Worm (Caenorhabditis elegans) whole organism, L2 larva: ENCODE measurements around the gene T11B7.5.

ENCODE experiments used
- C34F6.9 ChIP-seq: fragments of 150-350 bp; optimal IDR thresholded peaks from 2 replicates; lab custom pipeline; 2014; ENCODE audit warnings: missing biosample characterization, missing genetic modification characterization
- F13H6.1 ChIP-seq: sonication (generic microtip); optimal IDR thresholded peaks from 2 replicates; lab custom pipeline; 2016; ENCODE audit warnings: missing genetic modification characterization, missing compliant biosample characterization
- R02D3.7 ChIP-seq: fragments of 150-350 bp; optimal IDR thresholded peaks from 2 replicates; lab custom pipeline; 2014; ENCODE audit warnings: missing biosample characterization, missing genetic modification characterization
- Y55F3AM.14 ChIP-seq: fragments of 200-800 bp; sonication (Bioruptor generic); optimal IDR thresholded peaks from 2 replicates; lab custom pipeline; 2018; ENCODE audit warnings: mild to moderate bottlenecking, missing genetic modification characterization, missing compliant biosample characterization
- ZK546.5 ChIP-seq: sonication (generic microtip); optimal IDR thresholded peaks from 2 replicates; lab custom pipeline; 2017; ENCODE audit warnings: missing biosample characterization, missing genetic modification characterization
- alr-1 ChIP-seq: fragments of 150-350 bp; optimal IDR thresholded peaks from 2 replicates; lab custom pipeline; 2014; ENCODE audit warnings: missing biosample characterization, missing genetic modification characterization
- aly-2 ChIP-seq: fragments of 150-350 bp; optimal IDR thresholded peaks from 2 replicates; lab custom pipeline; 2014; ENCODE audit warnings: missing biosample characterization, missing genetic modification characterization
- ama-1 ChIP-seq: fragments of 150-350 bp; optimal IDR thresholded peaks from 2 replicates; lab custom pipeline; 2018; ENCODE audit warnings: inconsistent platforms
- blmp-1 ChIP-seq: sonication (generic microtip); optimal IDR thresholded peaks from 2 replicates; lab custom pipeline; 2017; ENCODE audit warnings: missing genetic modification characterization, mild to moderate bottlenecking, missing compliant biosample characterization, antibody characterized with exemption, moderate library complexity; ENCODE audit not compliant: insufficient read depth
- ceh-16 ChIP-seq: fragments of 150-350 bp; optimal IDR thresholded peaks from 2 replicates; lab custom pipeline; 2014; ENCODE audit warnings: missing biosample characterization, missing genetic modification characterization
- ceh-82 ChIP-seq: fragments of 150-350 bp; optimal IDR thresholded peaks from 2 replicates; lab custom pipeline; 2014; ENCODE audit warnings: missing biosample characterization, missing genetic modification characterization
- crh-2 ChIP-seq: sonication (generic microtip); optimal IDR thresholded peaks from 2 replicates; lab custom pipeline; 2017; ENCODE audit warnings: missing biosample characterization, missing genetic modification characterization
- dmd-4 ChIP-seq: sonication (generic microtip); optimal IDR thresholded peaks from 2 replicates; lab custom pipeline; 2017; ENCODE audit warnings: missing biosample characterization, missing genetic modification characterization
- egl-27 ChIP-seq: sonication (generic microtip); optimal IDR thresholded peaks from 3 replicates; lab custom pipeline; 2017; ENCODE audit warnings: missing biosample characterization, missing genetic modification reagents, missing genetic modification characterization
- elt-1 ChIP-seq: fragments of 150-350 bp; optimal IDR thresholded peaks from 2 replicates; lab custom pipeline; 2014; ENCODE audit warnings: missing biosample characterization, missing genetic modification characterization
- elt-3 ChIP-seq: sonication (generic microtip); optimal IDR thresholded peaks from 2 replicates; lab custom pipeline; 2017; ENCODE audit warnings: missing biosample characterization, missing genetic modification characterization
- fos-1 ChIP-seq: fragments of 150-350 bp; optimal IDR thresholded peaks from 2 replicates; lab custom pipeline; 2014; ENCODE audit warnings: missing biosample characterization, missing genetic modification characterization
- gmeb-1 ChIP-seq: fragments of 150-350 bp; optimal IDR thresholded peaks from 2 replicates; lab custom pipeline; 2014; ENCODE audit warnings: missing biosample characterization, missing genetic modification characterization
- lin-11 ChIP-seq: fragments of 150-350 bp; sonication (generic microtip); optimal IDR thresholded peaks from 2 replicates; lab custom pipeline; 2014; ENCODE audit warnings: missing biosample characterization, missing genetic modification characterization, inconsistent platforms, mixed read lengths
- lin-13 ChIP-seq: fragments of 150-350 bp; optimal IDR thresholded peaks from 2 replicates; lab custom pipeline; 2014; ENCODE audit warnings: missing biosample characterization, missing genetic modification reagents, missing genetic modification characterization
- lin-39 ChIP-seq: fragments of 150-350 bp; optimal IDR thresholded peaks from 2 replicates; lab custom pipeline; 2014; ENCODE audit warnings: missing biosample characterization, missing genetic modification reagents, missing genetic modification characterization
- lsy-2 ChIP-seq, 2 experiments: fragments of 150-350 bp in 1 of 2; sonication (generic microtip) in 1 of 2; optimal IDR thresholded peaks; 2 replicates each; lab custom pipeline; 2014 to 2017; ENCODE audit warnings: missing biosample characterization in 2 of 2, missing genetic modification characterization in 2 of 2
- mab-5 ChIP-seq: fragments of 150-350 bp; optimal IDR thresholded peaks from 2 replicates; lab custom pipeline; 2014; ENCODE audit warnings: missing biosample characterization, missing genetic modification characterization
- mbf-1 ChIP-seq: sonication (generic microtip); optimal IDR thresholded peaks from 2 replicates; lab custom pipeline; 2017; ENCODE audit warnings: missing biosample characterization, missing genetic modification characterization
- mdl-1 ChIP-seq, 2 experiments: fragments of 150-350 bp in 1 of 2; sonication (generic microtip) in 1 of 2; optimal IDR thresholded peaks; 2 replicates each; lab custom pipeline; 2017; ENCODE audit warnings: missing biosample characterization in 2 of 2, missing genetic modification characterization in 2 of 2
- nhr-10 ChIP-seq: sonication (generic microtip); optimal IDR thresholded peaks from 2 replicates; lab custom pipeline; 2017; ENCODE audit warnings: missing biosample characterization, missing genetic modification characterization
- nhr-11 ChIP-seq: fragments of 150-350 bp; optimal IDR thresholded peaks from 2 replicates; lab custom pipeline; 2014; ENCODE audit warnings: missing biosample characterization, missing genetic modification characterization
- nhr-12 ChIP-seq: fragments of 150-350 bp; optimal IDR thresholded peaks from 2 replicates; lab custom pipeline; 2014; ENCODE audit warnings: missing biosample characterization, missing genetic modification characterization
- nhr-129 ChIP-seq: fragments of 150-350 bp; optimal IDR thresholded peaks from 2 replicates; lab custom pipeline; 2014; ENCODE audit warnings: missing biosample characterization, missing genetic modification characterization
- nhr-21 ChIP-seq: fragments of 150-350 bp; optimal IDR thresholded peaks from 2 replicates; lab custom pipeline; 2014; ENCODE audit warnings: missing biosample characterization, missing genetic modification characterization
- nhr-23 ChIP-seq: fragments of 150-350 bp; optimal IDR thresholded peaks from 2 replicates; lab custom pipeline; 2014; ENCODE audit warnings: missing biosample characterization, missing genetic modification reagents, missing genetic modification characterization
- nhr-237 ChIP-seq: fragments of 150-350 bp; optimal IDR thresholded peaks from 2 replicates; lab custom pipeline; 2014; ENCODE audit warnings: missing biosample characterization, missing genetic modification characterization
- nhr-6 ChIP-seq: fragments of 150-350 bp; optimal IDR thresholded peaks from 2 replicates; lab custom pipeline; 2014; ENCODE audit warnings: missing biosample characterization, missing genetic modification characterization
- nhr-77 ChIP-seq: fragments of 150-350 bp; optimal IDR thresholded peaks from 2 replicates; lab custom pipeline; 2014; ENCODE audit warnings: missing biosample characterization, missing genetic modification characterization
- peb-1 ChIP-seq: fragments of 150-350 bp; optimal IDR thresholded peaks from 2 replicates; lab custom pipeline; 2014; ENCODE audit warnings: missing biosample characterization, missing genetic modification characterization
- sem-4 ChIP-seq: fragments of 150-350 bp; optimal IDR thresholded peaks from 2 replicates; lab custom pipeline; 2014; ENCODE audit warnings: missing biosample characterization, missing genetic modification reagents, missing genetic modification characterization
- skn-1 ChIP-seq: sonication (generic microtip); optimal IDR thresholded peaks from 2 replicates; lab custom pipeline; 2017; ENCODE audit warnings: missing biosample characterization, missing genetic modification characterization
- sma-3 ChIP-seq: sonication (generic microtip); optimal IDR thresholded peaks from 2 replicates; lab custom pipeline; 2016; ENCODE audit warnings: missing genetic modification reagents, missing genetic modification characterization, missing compliant biosample characterization
- sma-9 ChIP-seq, 2 experiments: fragments of 150-350 bp in 1 of 2; sonication (generic microtip) in 1 of 2; optimal IDR thresholded peaks; 2 replicates each; lab custom pipeline; 2014 to 2016; ENCODE audit warnings: missing genetic modification characterization in 2 of 2, mild to moderate bottlenecking in 1 of 2, missing biosample characterization in 1 of 2, missing compliant biosample characterization in 1 of 2, missing genetic modification reagents in 1 of 2, moderate library complexity in 1 of 2
- snpc-4 ChIP-seq: fragments of 150-350 bp; optimal IDR thresholded peaks from 2 replicates; lab custom pipeline; 2014; ENCODE audit warnings: missing biosample characterization, missing genetic modification characterization
- unc-39 ChIP-seq: fragments of 150-350 bp; optimal IDR thresholded peaks from 2 replicates; lab custom pipeline; 2014; ENCODE audit warnings: missing biosample characterization, missing genetic modification characterization
- unc-55 ChIP-seq: fragments of 150-350 bp; sonication (generic microtip); optimal IDR thresholded peaks from 3 replicates; lab custom pipeline; 2014; ENCODE audit warnings: missing biosample characterization, missing genetic modification reagents, missing genetic modification characterization
- unc-62 ChIP-seq: fragments of 150-350 bp; optimal IDR thresholded peaks from 2 replicates; lab custom pipeline; 2014; ENCODE audit warnings: missing biosample characterization, missing genetic modification reagents, missing genetic modification characterization
- zag-1 ChIP-seq: fragments of 150-350 bp; optimal IDR thresholded peaks from 2 replicates; lab custom pipeline; 2014; ENCODE audit warnings: missing biosample characterization, missing genetic modification characterization
- ztf-1 ChIP-seq: fragments of 200-800 bp; sonication (Bioruptor generic); conservative IDR thresholded peaks from 2 replicates; pipeline ENCODE4 v1.3.6; 2022; ENCODE audit warnings: missing genetic modification characterization, missing compliant biosample characterization
- ztf-11 ChIP-seq: sonication (generic microtip); optimal IDR thresholded peaks from 2 replicates; lab custom pipeline; 2017; ENCODE audit warnings: missing biosample characterization, missing genetic modification characterization
- ztf-4 ChIP-seq: fragments of 150-350 bp; optimal IDR thresholded peaks from 2 replicates; lab custom pipeline; 2014; ENCODE audit warnings: missing biosample characterization, missing genetic modification characterization

Gene T11B7.5

ce11 chrIV:8893746-8894145 lies 37.9 kb upstream of the T11B7.5 start, which contains the start of gene rad-54.L2 (continued):
- TF ChIP-seq egl-27 (tag; lab: Kevin White, UChicago) = no peak

ce11 chrIV:8892558-8892957 lies 36.7 kb upstream of the T11B7.5 start, which contains the start of gene C27B7.2:
TSS of gene C27B7.2 (plus strand) at chrIV:8892858.
- TF ChIP-seq mbf-1 (no peak), mdl-1 (tag; optimal IDR thresholded peaks at IDR 0.05; lab: Kevin White, UChicago) (no peak), sma-9 (GFP tag; optimal IDR thresholded peaks at IDR 0.05; lab: Kevin White, UChicago) (no peak), sma-9 (tag; optimal IDR thresholded peaks at IDR 0.05; lab: Kevin White, UChicago) (no peak), dmd-4 (tag; lab: Kevin White, UChicago) (no peak), elt-1 (tag; lab: Kevin White, UChicago) (no peak), ZK546.5 (no peak), nhr-10 (tag; lab: Kevin White, UChicago) (no peak), crh-2 (no peak), nhr-77 (tag; lab: Kevin White, UChicago) (no peak), elt-3 (tag; lab: Kevin White, UChicago) (no peak), gmeb-1 (tag; lab: Kevin White, UChicago) (no peak), unc-62 (GFP tag; lab: Kevin White, UChicago) (no peak), unc-39 (tag; lab: Kevin White, UChicago) (no peak), ztf-4 (tag; lab: Kevin White, UChicago) (no peak), alr-1 (tag; lab: Kevin White, UChicago) (no peak), Y55F3AM.14 (no peak), ceh-16 (no peak)

ce11 chrIV:8891131-8891530 lies 35.3 kb upstream of the T11B7.5 start, which contains the start of gene spr-2:
TSS of gene spr-2 (plus strand) at chrIV:8891462.
- TF ChIP-seq nhr-21 (tag; lab: Kevin White, UChicago) (peak; percentile 56), ztf-4 (tag; lab: Kevin White, UChicago) (peak; percentile 4), R02D3.7 (no peak), peb-1 (no peak), mbf-1 (no peak), zag-1 (tag; lab: Kevin White, UChicago) (no peak), blmp-1 (no peak), lin-13 (peak; percentile 72), fos-1 (tag; lab: Kevin White, UChicago) (peak; percentile 40), aly-2 (tag; lab: Kevin White, UChicago) (no peak), ztf-11 (tag; lab: Kevin White, UChicago) (no peak), sem-4 (tag; lab: Kevin White, UChicago) (peak; percentile 56), dmd-4 (tag; lab: Kevin White, UChicago) (no peak), ztf-1 (no peak), skn-1 (tag; lab: Kevin White, UChicago) (no peak), nhr-23 (tag; lab: Kevin White, UChicago) (no peak), unc-62 (GFP tag; lab: Kevin White, UChicago) (no peak), nhr-10 (tag; lab: Kevin White, UChicago) (peak; percentile 32), Y55F3AM.14 (no peak), ZK546.5 (no peak), nhr-12 (no peak), nhr-129 (peak; percentile 72), lin-11 (peak; percentile 38), nhr-6 (tag; lab: Kevin White, UChicago) (peak; percentile 62), mdl-1 (tag; optimal IDR thresholded peaks at IDR 0.05; lab: Kevin White, UChicago) (no peak), elt-1 (tag; lab: Kevin White, UChicago) (no peak), snpc-4 (tag; lab: Kevin White, UChicago) (peak; percentile 25), ceh-82 (no peak), mab-5 (tag; lab: Kevin White, UChicago) (peak; percentile 20), ama-1 (no peak), sma-9 (GFP tag; optimal IDR thresholded peaks at IDR 0.05; lab: Kevin White, UChicago) (peak; percentile 75), sma-9 (tag; optimal IDR thresholded peaks at IDR 0.05; lab: Kevin White, UChicago) (no peak), crh-2 (peak; percentile 80), elt-3 (tag; lab: Kevin White, UChicago) (no peak), egl-27 (tag; lab: Kevin White, UChicago) (no peak), C34F6.9 (peak; percentile 91), unc-55 (GFP tag; lab: Kevin White, UChicago) (peak; percentile 90), lsy-2 (tag; optimal IDR thresholded peaks at IDR 0.05; lab: Kevin White, UChicago) (peak; percentile 60 to 90), unc-39 (tag; lab: Kevin White, UChicago) (no peak), sma-3 (peak; percentile 70), F13H6.1 (tag; lab: Kevin White, UChicago) (peak; percentile 67), lin-39 (tag; lab: Kevin White, UChicago) (no peak), nhr-11 (no peak), nhr-77 (tag; lab: Kevin White, UChicago) (no peak), nhr-237 (tag; lab: Kevin White, UChicago) (no peak), alr-1 (tag; lab: Kevin White, UChicago) (no peak), ceh-16 (no peak), gmeb-1 (tag; lab: Kevin White, UChicago) (peak; percentile 89)
